Worm (Caenorhabditis elegans) whole organism, L4 larva: ENCODE results near the gene nspe-6.
A peak's percentile ranks its signal among the peaks of the same experiment; 100 is the strongest.

Source experiments
- F26F4.8 ChIP-seq: fragments of 200-800 bp; sonication (Bioruptor generic); conservative IDR thresholded peaks from 2 replicates; pipeline ENCODE4 v1.3.6; 2022; ENCODE audit warnings: missing genetic modification characterization, missing compliant biosample characterization
- R02D3.7 ChIP-seq: fragments of 150-350 bp; sonication (generic microtip); optimal IDR thresholded peaks from 3 replicates; lab custom pipeline; 2014; ENCODE audit warnings: missing biosample characterization, missing genetic modification characterization
- T20F7.1 ChIP-seq: fragments of 200-800 bp; sonication (Bioruptor generic); optimal IDR thresholded peaks from 2 replicates; lab custom pipeline; 2018; ENCODE audit warnings: mild to moderate bottlenecking, missing genetic modification characterization, missing compliant biosample characterization
- Y48G9A.11 ChIP-seq: fragments of 200-800 bp; sonication (Bioruptor generic); IDR thresholded peaks from 2 replicates; pipeline ENCODE4 v1.3.6; 2022; ENCODE audit warnings: missing genetic modification reagents, missing genetic modification characterization, missing compliant biosample characterization
- Y75B8A.6 ChIP-seq: fragments of 200-800 bp; sonication (Bioruptor generic); IDR thresholded peaks from 2 replicates; pipeline ENCODE4 v1.3.6; 2022; ENCODE audit warnings: missing genetic modification reagents, missing genetic modification characterization, missing compliant biosample characterization
- ZK337.2 ChIP-seq: fragments of 200-800 bp; sonication (Bioruptor generic); IDR thresholded peaks from 2 replicates; pipeline ENCODE4 v1.3.6; 2022; ENCODE audit warnings: missing genetic modification reagents, missing genetic modification characterization, missing compliant biosample characterization
- ZK546.5 ChIP-seq, 2 experiments: sonication (generic microtip); optimal IDR thresholded peaks; 2 replicates each; lab custom pipeline; 2017; ENCODE audit warnings: missing biosample characterization in 2 of 2, missing genetic modification characterization in 2 of 2
- aha-1 ChIP-seq: fragments of 150-350 bp; peaks from one replicate; lab custom pipeline; 2014; ENCODE audit warnings: missing biosample characterization, missing genetic modification characterization
- arid-1 ChIP-seq: fragments of 200-800 bp; sonication (Bioruptor generic); conservative IDR thresholded peaks from 2 replicates; pipeline ENCODE4 v1.3.6; 2022; ENCODE audit warnings: missing genetic modification reagents, missing genetic modification characterization, missing compliant biosample characterization
- attf-4 ChIP-seq: sonication (generic microtip); optimal IDR thresholded peaks from 3 replicates; lab custom pipeline; 2017; ENCODE audit warnings: missing biosample characterization, missing genetic modification characterization
- ceh-20 ChIP-seq: fragments of 200-800 bp; sonication (Bioruptor generic); IDR thresholded peaks from 2 replicates; pipeline ENCODE4 v1.3.6; 2022; ENCODE audit warnings: missing genetic modification reagents, missing genetic modification characterization, missing compliant biosample characterization
- ceh-28 ChIP-seq: fragments of 150-350 bp; optimal IDR thresholded peaks from 2 replicates; lab custom pipeline; 2014; ENCODE audit warnings: missing biosample characterization, missing genetic modification reagents, missing genetic modification characterization
- ceh-44 ChIP-seq: fragments of 200-800 bp; sonication (Bioruptor generic); IDR thresholded peaks from 2 replicates; pipeline ENCODE4 v1.3.6; 2022; ENCODE audit warnings: missing genetic modification reagents, missing genetic modification characterization, missing compliant biosample characterization
- ctbp-1 ChIP-seq: fragments of 200-800 bp; sonication (Bioruptor generic); IDR thresholded peaks from 2 replicates; pipeline ENCODE4 v1.3.6; 2022; ENCODE audit warnings: missing genetic modification reagents, missing genetic modification characterization, missing compliant biosample characterization
- daf-16 ChIP-seq, 3 experiments: sonication (generic microtip); optimal IDR thresholded peaks; 2 replicates each; lab custom pipeline; 2016 to 2017; ENCODE audit warnings: missing genetic modification characterization in 3 of 3, missing genetic modification reagents in 3 of 3, mild to moderate bottlenecking in 2 of 3, missing compliant biosample characterization in 2 of 3, missing biosample characterization in 1 of 3, moderate library complexity in 1 of 3
- duxl-1 ChIP-seq: sonication (generic microtip); optimal IDR thresholded peaks from 2 replicates; lab custom pipeline; 2016; ENCODE audit warnings: mild to moderate bottlenecking, missing genetic modification characterization, moderate library complexity, missing compliant biosample characterization; ENCODE audit not compliant: poor library complexity
- egl-27 ChIP-seq: sonication (generic microtip); optimal IDR thresholded peaks from 3 replicates; lab custom pipeline; 2017; ENCODE audit warnings: missing biosample characterization, missing genetic modification reagents, missing genetic modification characterization
- fkh-10 ChIP-seq: fragments of 150-350 bp; optimal IDR thresholded peaks from 2 replicates; lab custom pipeline; 2014; ENCODE audit warnings: missing biosample characterization, missing genetic modification reagents, missing genetic modification characterization
- hlh-11 ChIP-seq: fragments of 200-800 bp; sonication (Bioruptor generic); optimal IDR thresholded peaks from 2 replicates; lab custom pipeline; 2018; ENCODE audit warnings: mild to moderate bottlenecking, missing genetic modification characterization, missing compliant biosample characterization
- hlh-30 ChIP-seq: sonication (generic microtip); optimal IDR thresholded peaks from 2 replicates; lab custom pipeline; 2017; ENCODE audit warnings: antibody characterized with exemption, mild to moderate bottlenecking, missing genetic modification characterization, missing compliant biosample characterization; ENCODE audit not compliant: insufficient read depth
- hmg-1.1 ChIP-seq: fragments of 200-800 bp; sonication (Bioruptor generic); IDR thresholded peaks from 2 replicates; pipeline ENCODE4 v1.3.6; 2022; ENCODE audit warnings: missing genetic modification reagents, missing genetic modification characterization, missing compliant biosample characterization
- lim-7 ChIP-seq: fragments of 200-800 bp; sonication (Bioruptor generic); IDR thresholded peaks from 2 replicates; pipeline ENCODE4 v1.3.6; 2022; ENCODE audit warnings: missing genetic modification characterization, missing compliant biosample characterization
- lin-1 ChIP-seq: fragments of 200-800 bp; sonication (Bioruptor generic); IDR thresholded peaks from 2 replicates; pipeline ENCODE4 v1.3.6; 2022; ENCODE audit warnings: missing genetic modification reagents, missing genetic modification characterization, missing compliant biosample characterization
- lin-13 ChIP-seq: fragments of 150-350 bp; optimal IDR thresholded peaks from 2 replicates; lab custom pipeline; 2014; ENCODE audit warnings: missing biosample characterization, missing genetic modification reagents, missing genetic modification characterization
- lin-15B ChIP-seq: fragments of 150-350 bp; sonication (generic microtip); optimal IDR thresholded peaks from 3 replicates; lab custom pipeline; 2014; ENCODE audit warnings: missing biosample characterization, missing genetic modification characterization
- lin-39 ChIP-seq: fragments of 150-350 bp; optimal IDR thresholded peaks from 2 replicates; lab custom pipeline; 2014; ENCODE audit warnings: missing biosample characterization, missing genetic modification reagents, missing genetic modification characterization
- lsy-2 ChIP-seq, 2 experiments: fragments of 150-350 bp in 1 of 2; sonication (generic microtip) in 1 of 2; optimal IDR thresholded peaks; 2 replicates each; lab custom pipeline; 2014 to 2017; ENCODE audit warnings: missing biosample characterization in 2 of 2, missing genetic modification characterization in 2 of 2
- mdl-1 ChIP-seq, 2 experiments: fragments of 150-350 bp in 1 of 2; sonication (generic microtip) in 1 of 2; optimal IDR thresholded peaks; 2 replicates each; lab custom pipeline; 2014 to 2017; ENCODE audit warnings: missing biosample characterization in 2 of 2, missing genetic modification characterization in 2 of 2
- mdt-29 ChIP-seq: fragments of 200-800 bp; sonication (Bioruptor generic); IDR thresholded peaks from 2 replicates; pipeline ENCODE4 v1.3.6; 2022; ENCODE audit warnings: missing genetic modification reagents, missing genetic modification characterization, missing compliant biosample characterization
- mep-1 ChIP-seq: fragments of 150-350 bp; sonication (generic microtip); optimal IDR thresholded peaks from 3 replicates; lab custom pipeline; 2014; ENCODE audit warnings: missing biosample characterization, missing genetic modification characterization
- mes-2 ChIP-seq: sonication (generic microtip); optimal IDR thresholded peaks from 2 replicates; lab custom pipeline; 2016; ENCODE audit warnings: missing genotype, mild to moderate bottlenecking, missing genetic modification characterization, missing compliant biosample characterization; ENCODE audit not compliant: poor library complexity, severe bottlenecking
- nhr-111 ChIP-seq: fragments of 200-800 bp; sonication (Bioruptor generic); optimal IDR thresholded peaks from 2 replicates; lab custom pipeline; 2018; ENCODE audit warnings: mild to moderate bottlenecking, missing genetic modification characterization, missing compliant biosample characterization
- nhr-28 ChIP-seq: fragments of 150-350 bp; optimal IDR thresholded peaks from 2 replicates; lab custom pipeline; 2014; ENCODE audit warnings: missing biosample characterization, missing genetic modification characterization
- nhr-42 ChIP-seq: fragments of 200-800 bp; sonication (Bioruptor generic); IDR thresholded peaks from 2 replicates; pipeline ENCODE4 v1.3.6; 2022; ENCODE audit warnings: missing genetic modification characterization, missing compliant biosample characterization
- nhr-48 ChIP-seq: sonication (generic microtip); optimal IDR thresholded peaks from 2 replicates; lab custom pipeline; 2016; ENCODE audit warnings: mild to moderate bottlenecking, missing genetic modification characterization, missing compliant biosample characterization
- pha-4 ChIP-seq, 2 experiments: fragments of 150-350 bp in 1 of 2; fragments of 200-800 bp in 1 of 2; sonication (Bioruptor generic) in 1 of 2; IDR thresholded peaks in 1 of 2; optimal IDR thresholded peaks in 1 of 2; 2 replicates each; pipeline versions ENCODE4 v1.3.6 to Lab custom; 2014 to 2022; ENCODE audit warnings: missing genetic modification characterization in 2 of 2, missing genetic modification reagents in 2 of 2, missing biosample characterization in 1 of 2, missing compliant biosample characterization in 1 of 2
- rbr-2 ChIP-seq: sonication (generic microtip); optimal IDR thresholded peaks from 2 replicates; lab custom pipeline; 2016; ENCODE audit warnings: missing genotype, missing genetic modification characterization, missing compliant biosample characterization
- saeg-2 ChIP-seq: fragments of 200-800 bp; sonication (Bioruptor generic); IDR thresholded peaks from 2 replicates; pipeline ENCODE4 v1.3.6; 2022; ENCODE audit warnings: missing genetic modification reagents, missing genetic modification characterization, missing compliant biosample characterization
- set-16 ChIP-seq: fragments of 200-800 bp; sonication (Bioruptor generic); IDR thresholded peaks from 2 replicates; pipeline ENCODE4 v1.3.6; 2022; ENCODE audit warnings: missing genetic modification reagents, missing genetic modification characterization, missing compliant biosample characterization
- snpc-1.2 ChIP-seq: fragments of 200-800 bp; sonication (Bioruptor generic); IDR thresholded peaks from 2 replicates; pipeline ENCODE4 v1.3.6; 2022; ENCODE audit warnings: missing genetic modification reagents, missing genetic modification characterization, missing compliant biosample characterization
- snpc-4 ChIP-seq: fragments of 150-350 bp; optimal IDR thresholded peaks from 2 replicates; lab custom pipeline; 2014; ENCODE audit warnings: missing biosample characterization, missing genetic modification characterization
- spr-1 ChIP-seq: sonication (generic microtip); optimal IDR thresholded peaks from 2 replicates; lab custom pipeline; 2016; ENCODE audit warnings: mild to moderate bottlenecking, missing genetic modification characterization, missing compliant biosample characterization
- tra-1 ChIP-seq: fragments of 200-800 bp; sonication (Bioruptor generic); IDR thresholded peaks from 2 replicates; pipeline ENCODE4 v1.3.6; 2022; ENCODE audit warnings: missing genetic modification reagents, missing genetic modification characterization, missing compliant biosample characterization
- unc-130 ChIP-seq: sonication (generic microtip); optimal IDR thresholded peaks from 2 replicates; lab custom pipeline; 2016; ENCODE audit warnings: missing genetic modification reagents, missing genetic modification characterization, missing compliant biosample characterization
- unc-39 ChIP-seq: sonication (generic microtip); optimal IDR thresholded peaks from 2 replicates; lab custom pipeline; 2017; ENCODE audit warnings: missing biosample characterization, missing genetic modification characterization
- vab-7 ChIP-seq: fragments of 200-800 bp; sonication (Bioruptor generic); IDR thresholded peaks from 2 replicates; pipeline ENCODE4 v1.3.6; 2022; ENCODE audit warnings: missing genetic modification reagents, missing genetic modification characterization, missing compliant biosample characterization
- zfp-2 ChIP-seq: sonication (generic microtip); optimal IDR thresholded peaks from 2 replicates; lab custom pipeline; 2016; ENCODE audit warnings: mild to moderate bottlenecking, missing genetic modification characterization, missing compliant biosample characterization
- zfp-3 ChIP-seq: fragments of 200-800 bp; sonication (Bioruptor generic); conservative IDR thresholded peaks from 2 replicates; pipeline ENCODE4 v1.3.6; 2022; ENCODE audit warnings: missing genetic modification reagents, missing genetic modification characterization, missing compliant biosample characterization
- zip-11 ChIP-seq: fragments of 200-800 bp; sonication (Bioruptor generic); IDR thresholded peaks from 2 replicates; pipeline ENCODE4 v1.3.6; 2022; ENCODE audit warnings: missing genetic modification characterization, missing compliant biosample characterization

The nspe-6 gene

ce11 chrII:12659676-12660371 lies 43.8 kb upstream of the nspe-6 start (continued):
- TF ChIP-seq ceh-20: 0 out of 2 replicates have a peak, but pooled peaks have one; percentile 16
- peak in 1 of 2 experiments; percentile 42 for TF ChIP-seq mdl-1 (tag; optimal IDR thresholded peaks at IDR 0.05; lab: Kevin White, UChicago)
- no peak for TF ChIP-seq duxl-1 (tag; lab: Kevin White, UChicago)
- peak in 1 of 2 experiments; percentile 26 for TF ChIP-seq daf-16 (GFP tag; optimal IDR thresholded peaks at IDR 0.05; lab: Kevin White, UChicago)
- no peak for TF ChIP-seq daf-16 (tag; optimal IDR thresholded peaks at IDR 0.05; lab: Kevin White, UChicago)
- TF ChIP-seq zip-11: no peak
- TF ChIP-seq hlh-11 (tag; lab: Kevin White, UChicago): peak; percentile 61
- TF ChIP-seq unc-130 (GFP tag; lab: Kevin White, UChicago): no peak
- TF ChIP-seq tra-1 (GFP tag; lab: Robert Waterston, UW): peak; percentile 71
- TF ChIP-seq ceh-28: no peak
- TF ChIP-seq vab-7: 0 out of 2 replicates have a peak, but pooled peaks have one; percentile 14
- peak; percentile 15; the same call in 1 of the 2 replicates for TF ChIP-seq set-16 (GFP tag; lab: Robert Waterston, UW)
- TF ChIP-seq arid-1: no peak
- TF ChIP-seq nhr-28 (tag; lab: Kevin White, UChicago): peak; percentile 0
- no peak for TF ChIP-seq ZK337.2
- peak; percentile 16 for TF ChIP-seq rbr-2 (tag; lab: Kevin White, UChicago)
- no peak for TF ChIP-seq unc-39 (tag; lab: Kevin White, UChicago)
- TF ChIP-seq nhr-111: no peak
- peak; percentile 50 for TF ChIP-seq hlh-30 (tag; lab: Kevin White, UChicago)
- no peak for TF ChIP-seq nhr-42 (GFP tag; lab: Robert Waterston, UW)
- no peak for TF ChIP-seq saeg-2 (GFP tag; lab: Robert Waterston, UW)
- TF ChIP-seq lin-1 (GFP tag; lab: Robert Waterston, UW): no peak
- TF ChIP-seq fkh-10 (GFP tag; lab: Kevin White, UChicago): no peak
- TF ChIP-seq zfp-3 (GFP tag; lab: Robert Waterston, UW): no peak
- TF ChIP-seq Y48G9A.11: no peak
- no peak for TF ChIP-seq lim-7 (GFP tag; lab: Robert Waterston, UW)
- TF ChIP-seq nhr-48 (tag; lab: Kevin White, UChicago): no peak
- TF ChIP-seq lin-39 (tag; lab: Kevin White, UChicago): no peak
- TF ChIP-seq snpc-4 (tag; lab: Kevin White, UChicago): no peak
- no peak for TF ChIP-seq mdt-29 (GFP tag; lab: Robert Waterston, UW)
- no peak for TF ChIP-seq aha-1 (tag; lab: Kevin White, UChicago)
- peak; percentile 11 for TF ChIP-seq lin-13 (GFP tag; lab: Kevin White, UChicago)
- TF ChIP-seq R02D3.7 (tag; lab: Kevin White, UChicago): no peak
- TF ChIP-seq T20F7.1 (GFP tag; lab: Kevin White, UChicago): no peak
- no peak for TF ChIP-seq lin-15B (tag; lab: Kevin White, UChicago)
- TF ChIP-seq lsy-2 (tag; optimal IDR thresholded peaks at IDR 0.05; lab: Kevin White, UChicago): peak in 1 of 2 experiments; percentile 49
- no peak for TF ChIP-seq attf-4
- no peak for TF ChIP-seq pha-4 (GFP tag; IDR thresholded peaks at IDR 0.05; lab: Robert Waterston, UW)
- TF ChIP-seq pha-4 (tag; optimal IDR thresholded peaks at IDR 0.05; lab: Kevin White, UChicago): no peak
- TF ChIP-seq egl-27 (tag; lab: Kevin White, UChicago): no peak
- peak; percentile 27 for TF ChIP-seq mep-1
- TF ChIP-seq hmg-1.1 (GFP tag; lab: Robert Waterston, UW): no peak; the same call in 1 of the 2 replicates
- TF ChIP-seq ZK546.5 (tag; optimal IDR thresholded peaks at IDR 0.05; lab: Kevin White, UChicago): no peak
- no peak for TF ChIP-seq Y75B8A.6 (GFP tag; lab: Robert Waterston, UW)
- TF ChIP-seq spr-1: no peak
- no peak for TF ChIP-seq F26F4.8 (GFP tag; lab: Robert Waterston, UW)
- TF ChIP-seq ceh-44: no peak
- TF ChIP-seq mes-2: no peak
- 0 out of 2 replicates have a peak, but pooled peaks have one; percentile 17 for TF ChIP-seq ctbp-1 (GFP tag; lab: Robert Waterston, UW)
- no peak for TF ChIP-seq zfp-2 (tag; lab: Kevin White, UChicago)
- no peak for TF ChIP-seq snpc-1.2 (GFP tag; lab: Robert Waterston, UW)
